Worm (Caenorhabditis elegans): ENCODE data around the gene ile-2.

- TF ChIP-seq ama-1 (optimal IDR thresholded peaks at IDR 0.05) (no peak), hmbx-1 (tag; optimal IDR thresholded peaks at IDR 0.05) (no peak), flt-1 (GFP tag; IDR thresholded peaks at IDR 0.05) (no peak)
Observed at ce11 chrX:725868-726267, 42.5 kb upstream of the ile-2 start, which contains the start of gene sli-1.
